Fruit fly (Drosophila melanogaster) Kc167 (cell line): ENCODE results near the gene mRpL47.

Source experiments
- h ChIP-seq: fragments of >200 bp; optimal IDR thresholded peaks from 3 replicates; lab custom pipeline; 2018; ENCODE audit warnings: missing external identifiers
- psq ChIP-seq: fragments of >200 bp; optimal IDR thresholded peaks from 2 replicates; lab custom pipeline; 2017; ENCODE audit warnings: missing external identifiers

dm6 chr3R:9551013-9551658, 35.4 kb upstream of the mRpL47 start:
- TF ChIP-seq psq (lab: Kevin White, UChicago) (no peak), h (no peak)
